Worm (Caenorhabditis elegans) whole organism, L4/young adult: ENCODE data around the gene ZK792.7.

Experiments used
- W03F9.2 ChIP-seq: fragments of 150-350 bp; optimal IDR thresholded peaks from 2 replicates; lab custom pipeline; 2014; ENCODE audit warnings: missing biosample characterization, missing genetic modification characterization
- dao-5 ChIP-seq: sonication (generic microtip); optimal IDR thresholded peaks from 2 replicates; lab custom pipeline; 2016; ENCODE audit warnings: missing genotype, missing genetic modification characterization, moderate library complexity, missing compliant biosample characterization
- him-1 ChIP-seq: sonication (generic microtip); optimal IDR thresholded peaks from 2 replicates; lab custom pipeline; 2016; ENCODE audit warnings: missing genotype, missing genetic modification reagents, missing genetic modification characterization, missing compliant biosample characterization

- TF ChIP-seq him-1 (tag; lab: Kevin White, UChicago) (no peak), W03F9.2 (tag; lab: Kevin White, UChicago) (no peak), dao-5 (no peak)
Observed at ce11 chrIV:11651965-11652453, 42.2 kb upstream of the ZK792.7 start, which contains the start of the genes acl-3 and ndub-6.
